Worm (Caenorhabditis elegans) whole organism, L4/young adult: ENCODE results near the gene idhb-1.

Source experiments
- W03F9.2 ChIP-seq: fragments of 150-350 bp; optimal IDR thresholded peaks from 2 replicates; lab custom pipeline; 2014; ENCODE audit warnings: missing biosample characterization, missing genetic modification characterization
- dao-5 ChIP-seq: sonication (generic microtip); optimal IDR thresholded peaks from 2 replicates; lab custom pipeline; 2016; ENCODE audit warnings: missing genotype, missing genetic modification characterization, moderate library complexity, missing compliant biosample characterization
- him-1 ChIP-seq: sonication (generic microtip); optimal IDR thresholded peaks from 2 replicates; lab custom pipeline; 2016; ENCODE audit warnings: missing genotype, missing genetic modification reagents, missing genetic modification characterization, missing compliant biosample characterization

DNA sequence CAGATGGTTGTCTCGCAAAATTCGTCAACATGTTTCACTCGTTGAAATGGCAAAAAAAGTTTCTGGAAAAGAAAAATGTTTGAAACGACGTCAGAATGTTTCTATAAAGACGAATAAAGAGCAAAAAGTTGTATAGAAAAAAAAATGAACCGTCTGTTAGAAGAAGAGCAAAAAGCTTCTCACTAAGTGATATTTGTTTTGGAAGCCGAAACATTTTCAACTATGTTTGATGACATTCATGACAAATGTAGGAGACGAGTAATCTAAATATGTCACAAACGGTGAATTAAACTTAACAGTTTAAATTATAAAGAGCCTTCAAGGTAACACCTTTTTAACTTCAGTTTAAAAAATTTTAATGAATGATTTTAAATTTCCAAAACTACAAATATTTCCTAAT is 33.8 kb downstream of the idhb-1 start, which contains the start of gene nkat-1:
- TF ChIP-seq dao-5 (tag; lab: Kevin White, UChicago) = no peak
- TF ChIP-seq him-1 (tag; lab: Kevin White, UChicago) = no peak
- TF ChIP-seq W03F9.2 (tag; lab: Kevin White, UChicago) = no peak
